Fruit fly (Drosophila melanogaster) whole organism, embryonic: Measurements from ENCODE around the gene ver.
A peak's percentile ranks its signal among the peaks of the same experiment; 100 is the strongest.

ENCODE experiments used
- ATbp ChIP-seq: fragments of 200-800 bp; sonication (Bioruptor generic); optimal IDR thresholded peaks from 2 replicates; lab custom pipeline; 2017; ENCODE audit warnings: missing biosample characterization, mild to moderate bottlenecking, missing genetic modification characterization, missing genetic modification reagents
- Atf3 ChIP-seq: fragments of 200-800 bp; sonication (Bioruptor generic); optimal IDR thresholded peaks from 3 replicates; lab custom pipeline; 2016; ENCODE audit warnings: missing biosample characterization, missing genetic modification characterization
- B-H2 ChIP-seq: fragments of 200-800 bp; sonication (Bioruptor generic); optimal IDR thresholded peaks from 2 replicates; lab custom pipeline; 2018; ENCODE audit warnings: missing biosample characterization, mild to moderate bottlenecking, missing genetic modification characterization
- C15 ChIP-seq: fragments of 200-800 bp; sonication (Bioruptor generic); IDR thresholded peaks from 3 replicates; pipeline ENCODE4 v1.3.6; 2022; ENCODE audit warnings: missing biosample characterization, missing genetic modification characterization
- CG10366 ChIP-seq: fragments of 200-800 bp; sonication (Bioruptor generic); IDR thresholded peaks from 2 replicates; pipeline ENCODE4 v1.3.6; 2022; ENCODE audit warnings: missing biosample characterization, missing genetic modification characterization
- CG11247 ChIP-seq: fragments of 200-800 bp; sonication (Bioruptor generic); IDR thresholded peaks from 2 replicates; pipeline ENCODE4 v1.3.6; 2022; ENCODE audit warnings: missing biosample characterization, missing genetic modification characterization
- CG12104 ChIP-seq: fragments of 200-800 bp; sonication (Bioruptor generic); optimal IDR thresholded peaks from 3 replicates; lab custom pipeline; 2016; ENCODE audit warnings: missing biosample characterization, missing genetic modification characterization
- CG12219 ChIP-seq: fragments of 200-800 bp; sonication (Bioruptor generic); optimal IDR thresholded peaks from 3 replicates; lab custom pipeline; 2018; ENCODE audit warnings: missing biosample characterization, mild to moderate bottlenecking, missing genetic modification characterization
- CG1233 ChIP-seq: fragments of 200-800 bp; sonication (Bioruptor generic); optimal IDR thresholded peaks from 4 replicates; lab custom pipeline; 2018; ENCODE audit warnings: missing biosample characterization, mild to moderate bottlenecking, missing genetic modification characterization
- CG1647 ChIP-seq: fragments of 200-800 bp; sonication (Bioruptor generic); optimal IDR thresholded peaks from 3 replicates; lab custom pipeline; 2016; ENCODE audit warnings: missing biosample characterization, missing genetic modification characterization
- CG16813 ChIP-seq: fragments of 200-800 bp; sonication (Bioruptor generic); IDR thresholded peaks from 3 replicates; pipeline ENCODE4 v1.3.6; 2022; ENCODE audit warnings: missing biosample characterization, missing genetic modification characterization; ENCODE audit not compliant: partially characterized antibody
- CG17361 ChIP-seq: fragments of 200-800 bp; sonication (Bioruptor generic); IDR thresholded peaks from 3 replicates; pipeline ENCODE4 v1.3.6; 2022; ENCODE audit warnings: missing biosample characterization, missing genetic modification characterization
- CG17912 ChIP-seq: fragments of 200-800 bp; sonication (Bioruptor generic); optimal IDR thresholded peaks from 2 replicates; lab custom pipeline; 2018; ENCODE audit warnings: missing biosample characterization, mild to moderate bottlenecking, missing genetic modification characterization
- CG2678 ChIP-seq: fragments of 200-800 bp; sonication (Bioruptor generic); optimal IDR thresholded peaks from 3 replicates; lab custom pipeline; 2019; ENCODE audit warnings: missing biosample characterization, mild to moderate bottlenecking, missing genetic modification characterization, moderate library complexity
- CG2712 ChIP-seq: fragments of 200-800 bp; optimal IDR thresholded peaks from 3 replicates; lab custom pipeline; 2019; ENCODE audit warnings: missing biosample characterization, mild to moderate bottlenecking, missing genetic modification characterization, moderate library complexity
- CG3163 ChIP-seq: fragments of 200-800 bp; sonication (Bioruptor generic); optimal IDR thresholded peaks from 3 replicates; lab custom pipeline; 2016; ENCODE audit warnings: missing biosample characterization, missing genetic modification characterization
- CG4360 ChIP-seq: fragments of 200-800 bp; sonication (Bioruptor generic); IDR thresholded peaks from 2 replicates; pipeline ENCODE4 v1.3.6; 2022; ENCODE audit warnings: missing biosample characterization, missing genetic modification characterization
- CG4424 ChIP-seq: fragments of 200-800 bp; sonication (Bioruptor generic); optimal IDR thresholded peaks from 3 replicates; lab custom pipeline; 2016; ENCODE audit warnings: missing biosample characterization, missing genetic modification characterization
- CTCF ChIP-seq: fragments of 200-800 bp; sonication (Bioruptor generic); optimal IDR thresholded peaks from 2 replicates; lab custom pipeline; 2017; ENCODE audit warnings: missing biosample characterization, mild to moderate bottlenecking, missing genetic modification characterization, moderate library complexity
- CrebB ChIP-seq: fragments of 200-800 bp; sonication (Bioruptor generic); optimal IDR thresholded peaks from 3 replicates; lab custom pipeline; 2018; ENCODE audit warnings: missing biosample characterization, mild to moderate bottlenecking, missing genetic modification characterization
- D19B ChIP-seq: fragments of 200-800 bp; sonication (Bioruptor generic); optimal IDR thresholded peaks from 2 replicates; lab custom pipeline; 2017; ENCODE audit warnings: missing biosample characterization, mild to moderate bottlenecking, missing genetic modification characterization
- Mad ChIP-seq: fragments of 200-800 bp; sonication (Bioruptor generic); optimal IDR thresholded peaks from 2 replicates; lab custom pipeline; 2016; ENCODE audit warnings: missing biosample characterization, missing genetic modification characterization
- Med ChIP-seq: fragments of 200-800 bp; sonication (Bioruptor generic); peaks from one replicate; lab custom pipeline; 2016; ENCODE audit warnings: missing biosample characterization, missing genetic modification characterization, mild to moderate bottlenecking, inconsistent platforms, moderate library complexity
- Oaz ChIP-seq: fragments of 200-800 bp; sonication (Bioruptor generic); IDR thresholded peaks from 2 replicates; pipeline ENCODE4 v1.3.6; 2022; ENCODE audit warnings: missing biosample characterization, missing genetic modification characterization
- Sox100B ChIP-seq: fragments of 200-800 bp; sonication (Bioruptor generic); optimal IDR thresholded peaks from 3 replicates; lab custom pipeline; 2018; ENCODE audit warnings: missing biosample characterization, mild to moderate bottlenecking, missing genetic modification characterization
- Sry-δ ChIP-seq: fragments of 200-800 bp; sonication (Bioruptor generic); optimal IDR thresholded peaks from 2 replicates; lab custom pipeline; 2016; ENCODE audit warnings: missing biosample characterization, missing genetic modification characterization
- Stat92E ChIP-seq, 3 experiments: fragments of >200 bp in 2 of 3; fragments of 200-800 bp in 1 of 3; sonication (Bioruptor generic) in 1 of 3; optimal IDR thresholded peaks; 2 replicates each; lab custom pipeline; 2017 to 2019; ENCODE audit warnings: missing biosample characterization in 3 of 3, missing genetic modification characterization in 3 of 3, mild to moderate bottlenecking in 1 of 3, moderate library complexity in 1 of 3
- al ChIP-seq: fragments of 200-800 bp; sonication (Bioruptor generic); IDR thresholded peaks from 2 replicates; pipeline ENCODE4 v1.3.6; 2022; ENCODE audit warnings: missing biosample characterization, missing genetic modification characterization
- aop ChIP-seq: fragments of 200-800 bp; sonication (Bioruptor generic); IDR thresholded peaks from 2 replicates; pipeline ENCODE4 v1.3.6; 2022; ENCODE audit warnings: missing biosample characterization, missing genetic modification characterization
- chn ChIP-seq: fragments of 200-800 bp; sonication (Bioruptor generic); optimal IDR thresholded peaks from 2 replicates; lab custom pipeline; 2016; ENCODE audit warnings: missing biosample characterization, missing genetic modification characterization
- dati ChIP-seq: fragments of 200-800 bp; sonication (Bioruptor generic); IDR thresholded peaks from 2 replicates; pipeline ENCODE4 v1.3.6; 2022; ENCODE audit warnings: missing biosample characterization, missing genetic modification characterization
- esg ChIP-seq: fragments of 200-800 bp; sonication (Bioruptor generic); conservative IDR thresholded peaks from 2 replicates; pipeline ENCODE4 v1.3.6; 2022; ENCODE audit warnings: missing biosample characterization, missing genetic modification characterization
- grn ChIP-seq: fragments of 200-800 bp; sonication (Bioruptor generic); optimal IDR thresholded peaks from 3 replicates; lab custom pipeline; 2017; ENCODE audit warnings: missing biosample characterization, missing genetic modification characterization
- lola ChIP-seq, 3 experiments: fragments of >200 bp in 2 of 3; fragments of 200-800 bp in 1 of 3; sonication (Bioruptor generic) in 1 of 3; optimal IDR thresholded peaks; 2 replicates each; lab custom pipeline; 2017 to 2019; ENCODE audit warnings: missing biosample characterization in 3 of 3, missing genetic modification characterization in 3 of 3, mild to moderate bottlenecking in 1 of 3, moderate library complexity in 1 of 3
- luna ChIP-seq: fragments of 200-800 bp; sonication (Bioruptor generic); optimal IDR thresholded peaks from 2 replicates; lab custom pipeline; 2016; ENCODE audit warnings: missing biosample characterization, missing genetic modification characterization
- mirr ChIP-seq: fragments of 200-800 bp; sonication (Bioruptor generic); optimal IDR thresholded peaks from 3 replicates; lab custom pipeline; 2018; ENCODE audit warnings: missing biosample characterization, mild to moderate bottlenecking, missing genetic modification characterization
- nau ChIP-seq: fragments of 200-800 bp; sonication (Bioruptor generic); optimal IDR thresholded peaks from 3 replicates; lab custom pipeline; 2017; ENCODE audit warnings: missing biosample characterization, mild to moderate bottlenecking, missing genetic modification characterization, missing genetic modification reagents
- odd ChIP-seq: fragments of 200-800 bp; sonication (Bioruptor generic); optimal IDR thresholded peaks from 2 replicates; lab custom pipeline; 2017; ENCODE audit warnings: missing biosample characterization, mild to moderate bottlenecking, missing genetic modification characterization
- otp ChIP-seq: fragments of 200-800 bp; sonication (Bioruptor generic); IDR thresholded peaks from 3 replicates; pipeline ENCODE4, ENCODE4 v1.3.6; 2022; ENCODE audit warnings: missing biosample characterization, missing genetic modification characterization
- pzg ChIP-seq: fragments of 200-800 bp; sonication (Bioruptor generic); optimal IDR thresholded peaks from 3 replicates; lab custom pipeline; 2018; ENCODE audit warnings: missing biosample characterization, mild to moderate bottlenecking, missing genetic modification characterization, moderate library complexity
- rib ChIP-seq: fragments of 200-800 bp; sonication (Bioruptor generic); IDR thresholded peaks from 2 replicates; pipeline ENCODE4 v1.3.6; 2022; ENCODE audit warnings: missing biosample characterization, missing genetic modification characterization
- sc ChIP-seq, 3 experiments: fragments of >200 bp in 2 of 3; fragments of 200-800 bp in 1 of 3; sonication (Bioruptor generic) in 1 of 3; optimal IDR thresholded peaks; 2 replicates in 2 of 3; 3 replicates in 1 of 3; lab custom pipeline; 2017; ENCODE audit warnings: mild to moderate bottlenecking in 1 of 3, missing biosample characterization in 1 of 3, missing genetic modification characterization in 1 of 3, missing genetic modification reagents in 1 of 3
- sens ChIP-seq: fragments of 200-800 bp; sonication (Bioruptor generic); peaks from one replicate; lab custom pipeline; 2016; ENCODE audit warnings: missing biosample characterization, missing genetic modification characterization
- sim ChIP-seq: fragments of 200-800 bp; sonication (Bioruptor generic); IDR thresholded peaks from 2 replicates; pipeline ENCODE4 v1.3.6; 2022; ENCODE audit warnings: missing biosample characterization, missing genetic modification characterization
- sob ChIP-seq: fragments of 200-800 bp; sonication (Bioruptor generic); IDR thresholded peaks from 2 replicates; pipeline ENCODE4 v1.3.6; 2022; ENCODE audit warnings: missing biosample characterization, missing genetic modification characterization
- stwl ChIP-seq: fragments of 200-800 bp; sonication (Bioruptor generic); optimal IDR thresholded peaks from 3 replicates; lab custom pipeline; 2018; ENCODE audit warnings: missing biosample characterization, mild to moderate bottlenecking, missing genetic modification characterization, moderate library complexity
- tna ChIP-seq: fragments of 200-800 bp; sonication (Bioruptor generic); IDR thresholded peaks from 2 replicates; pipeline ENCODE4 v1.3.6; 2022; ENCODE audit warnings: missing biosample characterization, missing genetic modification characterization; ENCODE audit not compliant: partially characterized antibody
- trh ChIP-seq: fragments of 200-800 bp; sonication (Bioruptor generic); optimal IDR thresholded peaks from 2 replicates; lab custom pipeline; 2016; ENCODE audit warnings: missing biosample characterization, missing genetic modification characterization
- zen ChIP-seq: fragments of 200-800 bp; sonication (Bioruptor generic); optimal IDR thresholded peaks from 3 replicates; lab custom pipeline; 2018; ENCODE audit warnings: missing biosample characterization, mild to moderate bottlenecking, missing genetic modification characterization, moderate library complexity

The ver gene

DNA sequence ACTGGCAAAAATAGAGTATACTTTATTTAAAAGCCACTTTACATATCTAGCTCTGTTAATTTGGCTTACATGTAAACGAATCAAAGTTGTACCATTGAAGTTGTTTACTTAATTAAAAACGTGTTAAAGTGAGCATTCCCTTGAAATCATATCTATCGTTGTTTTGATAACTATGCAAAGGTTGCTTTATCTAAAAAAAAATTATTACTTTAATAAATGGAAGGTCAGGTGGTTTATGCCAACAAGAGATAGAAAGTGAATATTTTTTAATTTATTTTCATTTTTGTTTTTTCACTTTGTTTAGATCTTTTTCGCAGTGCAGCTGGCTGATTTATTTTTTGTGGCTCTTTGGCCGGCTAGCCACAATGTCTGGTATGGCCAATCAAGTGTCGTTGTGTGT is 40.9 kb upstream of the ver start (continued):
- peak; percentile 67 for TF ChIP-seq ATbp (GFP tag; lab: Kevin White, UChicago)
- TF ChIP-seq lola (GFP tag; optimal IDR thresholded peaks at IDR 0.05; lab: Kevin White, UChicago), result peak in 1 of 3 experiments; percentile 54
- TF ChIP-seq sim (GFP tag; lab: Robert Waterston, UW), result peak; percentile 32; the same call in 1 of the 2 replicates
- peak; percentile 88 for TF ChIP-seq CG2678 (tag; lab: Kevin White, UChicago)
- no peak for TF ChIP-seq CG17912 (GFP tag; lab: Kevin White, UChicago)
- peak; percentile 70 for TF ChIP-seq CG1233 (GFP tag; lab: Kevin White, UChicago)
- peak; percentile 19 for TF ChIP-seq Sry-δ (GFP tag; lab: Kevin White, UChicago)
- peak; percentile 52 for TF ChIP-seq CG12219
- no peak for TF ChIP-seq aop
- TF ChIP-seq pzg, result no peak
- TF ChIP-seq D19B, result peak; percentile 16
- TF ChIP-seq nau (GFP tag; lab: Kevin White, UChicago), result peak; percentile 69
- peak; percentile 76 for TF ChIP-seq CG4424 (GFP tag; lab: Kevin White, UChicago)
- peak; percentile 76 for TF ChIP-seq odd (GFP tag; lab: Kevin White, UChicago)
- TF ChIP-seq CG2712 (tag; lab: Kevin White, UChicago), result peak; percentile 86
- peak; percentile 64 for TF ChIP-seq Mad (GFP tag; lab: Kevin White, UChicago)
- 0 out of 2 replicates have a peak, but pooled peaks have one; percentile 33 for TF ChIP-seq Oaz (GFP tag; lab: Robert Waterston, UW)
- TF ChIP-seq Atf3, result peak; percentile 27
- TF ChIP-seq CG17361, result peak; percentile 88
- no peak for TF ChIP-seq B-H2
- no peak for TF ChIP-seq CG16813 (GFP tag; lab: Robert Waterston, UW)
- 0 out of 2 replicates have a peak, but pooled peaks have one; percentile 58 for TF ChIP-seq dati
- TF ChIP-seq mirr, result peak; percentile 10
- TF ChIP-seq sc (optimal IDR thresholded peaks at IDR 0.05; lab: Kevin White, UChicago), result no peak
- TF ChIP-seq sc (GFP tag; optimal IDR thresholded peaks at IDR 0.05; lab: Kevin White, UChicago), result peak; percentile 61
- TF ChIP-seq esg (GFP tag; lab: Robert Waterston, UW), result peak; percentile 45; the same call in 1 of the 2 replicates
- no peak for TF ChIP-seq tna (GFP tag; lab: Robert Waterston, UW)
- peak; percentile 86 for TF ChIP-seq Sox100B (GFP tag; lab: Kevin White, UChicago)
- TF ChIP-seq CG11247, result peak; percentile 47; the same call in 1 of the 2 replicates
- TF ChIP-seq CG12104 (GFP tag; lab: Kevin White, UChicago), result peak; percentile 75
- peak; percentile 4 for TF ChIP-seq CrebB
- TF ChIP-seq rib (GFP tag; lab: Robert Waterston, UW), result peak; percentile 9; the same call in 1 of the 2 replicates
- TF ChIP-seq sens (GFP tag; lab: Kevin White, UChicago), result peak; percentile 95
- TF ChIP-seq CG10366 (GFP tag; lab: Robert Waterston, UW), result peak; percentile 57
- TF ChIP-seq zen (tag; lab: Kevin White, UChicago), result peak; percentile 13
- TF ChIP-seq al, result peak; percentile 59

DNA sequence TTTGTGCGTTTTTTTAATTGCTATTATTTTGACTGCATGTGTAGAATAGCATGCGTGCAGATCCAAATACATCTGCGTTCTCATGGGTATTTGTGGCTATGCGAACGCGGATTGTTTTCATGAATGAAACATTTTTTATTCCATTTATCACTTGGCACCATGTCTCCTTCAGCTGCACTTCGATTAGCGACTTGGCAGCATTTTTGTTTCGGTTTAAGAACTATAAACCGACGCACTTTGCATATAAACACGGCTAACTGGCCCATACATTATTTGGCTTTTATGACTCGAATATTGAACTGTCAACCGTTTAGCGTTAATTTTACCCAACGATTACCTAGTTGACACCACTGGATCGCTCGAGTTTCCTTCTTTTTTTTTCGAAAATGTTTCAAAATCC is 39.3 kb upstream of the ver start:
- TF ChIP-seq stwl (tag; lab: Kevin White, UChicago), result peak; percentile 10
- no peak for TF ChIP-seq CG3163 (GFP tag; lab: Kevin White, UChicago)

DNA sequence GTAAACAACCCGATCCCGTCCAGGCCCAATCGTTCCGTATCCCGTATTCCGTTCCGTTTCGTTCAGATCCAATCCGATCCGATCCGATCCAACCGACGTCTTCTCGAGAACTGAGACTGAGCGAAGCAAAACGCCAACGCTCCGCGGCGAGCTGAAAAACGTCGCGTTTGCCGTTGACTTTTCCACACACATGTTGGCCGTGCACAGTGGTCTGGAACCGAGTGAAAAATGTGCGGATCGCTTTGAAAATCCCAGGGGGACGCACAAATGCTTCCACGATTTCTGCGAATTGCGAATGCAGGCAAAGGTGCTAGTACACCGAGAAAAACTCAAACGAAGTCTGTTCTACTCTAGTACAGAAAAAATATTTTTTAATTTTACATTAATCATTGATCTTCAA is 38.8 kb upstream of the ver start, which contains the start of gene CG10663:
Gene CG10663, minus strand, starts transcription at position 88 of the 400 bp plus-strand sequence.
- TF ChIP-seq CTCF (GFP tag; lab: Kevin White, UChicago) (no peak), otp (GFP tag; lab: Robert Waterston, UW) (no peak; the same call in 2 of the 3 replicates), Sry-δ (GFP tag; lab: Kevin White, UChicago) (no peak), grn (GFP tag; lab: Kevin White, UChicago) (no peak), Med (GFP tag; lab: Kevin White, UChicago) (peak; percentile 87), chn (GFP tag; lab: Kevin White, UChicago) (no peak), odd (GFP tag; lab: Kevin White, UChicago) (peak; percentile 23), Oaz (GFP tag; lab: Robert Waterston, UW) (no peak), CG1647 (no peak), Stat92E (GFP tag; optimal IDR thresholded peaks at IDR 0.05; lab: Kevin White, UChicago) (peak in 1 of 3 experiments; percentile 32), CG4360 (GFP tag; lab: Robert Waterston, UW) (no peak), C15 (GFP tag; lab: Robert Waterston, UW) (no peak), luna (GFP tag; lab: Kevin White, UChicago) (no peak), trh (GFP tag; lab: Kevin White, UChicago) (no peak), CG12219 (no peak), sob (GFP tag; lab: Robert Waterston, UW) (0 out of 2 replicates have a peak, but pooled peaks have one; percentile 18)
